Fruit fly (Drosophila melanogaster) whole organism, embryonic: Measurements from ENCODE around the gene Baldspot.

ENCODE experiments used
- CG10267 ChIP-seq: fragments of 200-800 bp; sonication (Bioruptor generic); optimal IDR thresholded peaks from 2 replicates; lab custom pipeline; 2018; ENCODE audit warnings: missing biosample characterization, mild to moderate bottlenecking, missing genetic modification characterization, moderate library complexity
- CG11696 ChIP-seq: fragments of 200-800 bp; sonication (Bioruptor generic); IDR thresholded peaks from 2 replicates; pipeline ENCODE4 v1.3.6; 2022; ENCODE audit warnings: missing biosample characterization, missing genetic modification characterization
- CG12744 ChIP-seq: fragments of 200-800 bp; sonication (Bioruptor generic); optimal IDR thresholded peaks from 2 replicates; lab custom pipeline; 2016; ENCODE audit warnings: missing biosample characterization, missing genetic modification characterization
- CG13296 ChIP-seq: fragments of 200-800 bp; sonication (Bioruptor generic); optimal IDR thresholded peaks from 3 replicates; lab custom pipeline; 2018; ENCODE audit warnings: missing biosample characterization, mild to moderate bottlenecking, missing genetic modification characterization
- CG14441 ChIP-seq: fragments of 200-800 bp; sonication (Bioruptor generic); IDR thresholded peaks from 2 replicates; pipeline ENCODE4 v1.3.6; 2022; ENCODE audit warnings: missing biosample characterization, missing genetic modification characterization
- CG15269 ChIP-seq: fragments of 200-800 bp; sonication (Bioruptor generic); optimal IDR thresholded peaks from 2 replicates; lab custom pipeline; 2018; ENCODE audit warnings: missing biosample characterization, mild to moderate bottlenecking, missing genetic modification characterization, moderate library complexity
- CG17186 ChIP-seq: fragments of 200-800 bp; sonication (Bioruptor generic); optimal IDR thresholded peaks from 3 replicates; lab custom pipeline; 2017; ENCODE audit warnings: missing biosample characterization, missing genetic modification reagents, missing genetic modification characterization
- CG18764 ChIP-seq: fragments of 200-800 bp; sonication (Bioruptor generic); optimal IDR thresholded peaks from 3 replicates; lab custom pipeline; 2016; ENCODE audit warnings: missing biosample characterization, missing genetic modification characterization
- CG34376 ChIP-seq: fragments of 200-800 bp; sonication (Bioruptor generic); optimal IDR thresholded peaks from 2 replicates; lab custom pipeline; 2018; ENCODE audit warnings: missing biosample characterization, mild to moderate bottlenecking, missing genetic modification characterization
- CG42726 ChIP-seq: fragments of 200-800 bp; sonication (Bioruptor generic); IDR thresholded peaks from 2 replicates; pipeline ENCODE4 v1.3.6; 2022; ENCODE audit warnings: missing biosample characterization, missing genetic modification characterization; ENCODE audit not compliant: partially characterized antibody
- CG6272 ChIP-seq: fragments of 200-800 bp; sonication (Bioruptor generic); IDR thresholded peaks from 2 replicates; pipeline ENCODE4 v1.3.6; 2022; ENCODE audit warnings: missing biosample characterization, missing genetic modification characterization
- CG7745 ChIP-seq: fragments of 200-800 bp; sonication (Bioruptor generic); optimal IDR thresholded peaks from 2 replicates; lab custom pipeline; 2018; ENCODE audit warnings: missing biosample characterization, mild to moderate bottlenecking, missing genetic modification characterization, moderate library complexity
- Camta ChIP-seq: fragments of 200-800 bp; sonication (Bioruptor generic); optimal IDR thresholded peaks from 2 replicates; lab custom pipeline; 2016; ENCODE audit warnings: missing biosample characterization, missing genetic modification characterization
- GATAe ChIP-seq: fragments of 200-800 bp; sonication (Bioruptor generic); conservative IDR thresholded peaks from 2 replicates; pipeline ENCODE4 v1.3.6; 2022; ENCODE audit warnings: missing biosample characterization, missing genetic modification characterization
- HHEX ChIP-seq: fragments of 200-800 bp; sonication (Bioruptor generic); optimal IDR thresholded peaks from 3 replicates; lab custom pipeline; 2017; ENCODE audit warnings: missing biosample characterization, mild to moderate bottlenecking, missing genetic modification characterization, missing genetic modification reagents
- HmgD ChIP-seq: fragments of 200-800 bp; sonication (Bioruptor generic); optimal IDR thresholded peaks from 3 replicates; lab custom pipeline; 2016; ENCODE audit warnings: missing biosample characterization, missing genetic modification characterization
- Lim3 ChIP-seq: fragments of 200-800 bp; sonication (Bioruptor generic); IDR thresholded peaks from 2 replicates; pipeline ENCODE4 v1.3.6; 2022; ENCODE audit warnings: missing biosample characterization, missing genetic modification characterization
- Nf-YC ChIP-seq: fragments of 200-800 bp; optimal IDR thresholded peaks from 3 replicates; lab custom pipeline; 2019; ENCODE audit warnings: missing biosample characterization, mild to moderate bottlenecking, missing genetic modification characterization, moderate library complexity
- Opbp ChIP-seq: fragments of 200-800 bp; sonication (Bioruptor generic); IDR thresholded peaks from 3 replicates; pipeline ENCODE4 v1.3.6; 2022; ENCODE audit warnings: missing biosample characterization, missing genetic modification characterization; ENCODE audit not compliant: partially characterized antibody
- Rx ChIP-seq: fragments of 200-800 bp; sonication (Bioruptor generic); IDR thresholded peaks from 2 replicates; pipeline ENCODE4 v1.3.6; 2022; ENCODE audit warnings: missing biosample characterization, missing genetic modification characterization
- Six4 ChIP-seq: fragments of 200-800 bp; sonication (Bioruptor generic); optimal IDR thresholded peaks from 2 replicates; lab custom pipeline; 2016; ENCODE audit warnings: missing biosample characterization, missing genetic modification characterization
- YL-1 ChIP-seq: fragments of 200-800 bp; sonication (Bioruptor generic); optimal IDR thresholded peaks from 3 replicates; lab custom pipeline; 2017; ENCODE audit warnings: missing biosample characterization, mild to moderate bottlenecking, missing genetic modification characterization
- ap ChIP-seq: fragments of 200-800 bp; sonication (Bioruptor generic); IDR thresholded peaks from 2 replicates; pipeline ENCODE4 v1.3.6; 2022; ENCODE audit warnings: missing biosample characterization, missing genetic modification characterization
- bigmax ChIP-seq: fragments of 200-800 bp; sonication (Bioruptor generic); optimal IDR thresholded peaks from 2 replicates; lab custom pipeline; 2018; ENCODE audit warnings: missing biosample characterization, mild to moderate bottlenecking, missing genetic modification characterization
- chinmo ChIP-seq: fragments of 200-800 bp; sonication (Bioruptor generic); IDR thresholded peaks from 4 replicates; pipeline ENCODE4 v1.3.6; 2022; ENCODE audit warnings: missing biosample characterization, missing genetic modification characterization; ENCODE audit not compliant: partially characterized antibody
- exex ChIP-seq: fragments of 200-800 bp; sonication (Bioruptor generic); optimal IDR thresholded peaks from 4 replicates; lab custom pipeline; 2018; ENCODE audit warnings: missing biosample characterization, mild to moderate bottlenecking, missing genetic modification characterization, moderate library complexity
- grn ChIP-seq: fragments of 200-800 bp; sonication (Bioruptor generic); optimal IDR thresholded peaks from 3 replicates; lab custom pipeline; 2017; ENCODE audit warnings: missing biosample characterization, missing genetic modification characterization
- hth ChIP-seq: fragments of >200 bp; optimal IDR thresholded peaks from 2 replicates; lab custom pipeline; 2017; ENCODE audit warnings: inconsistent platforms
- lab ChIP-seq: fragments of 200-800 bp; sonication (Bioruptor generic); optimal IDR thresholded peaks from 3 replicates; lab custom pipeline; 2017; ENCODE audit warnings: missing biosample characterization, missing genetic modification characterization, mild to moderate bottlenecking, moderate library complexity, missing genetic modification reagents
- mirr ChIP-seq: fragments of 200-800 bp; sonication (Bioruptor generic); optimal IDR thresholded peaks from 3 replicates; lab custom pipeline; 2018; ENCODE audit warnings: missing biosample characterization, mild to moderate bottlenecking, missing genetic modification characterization
- nau ChIP-seq: fragments of 200-800 bp; sonication (Bioruptor generic); optimal IDR thresholded peaks from 3 replicates; lab custom pipeline; 2017; ENCODE audit warnings: missing biosample characterization, mild to moderate bottlenecking, missing genetic modification characterization, missing genetic modification reagents
- org-1 ChIP-seq: fragments of 200-800 bp; sonication (Bioruptor generic); optimal IDR thresholded peaks from 2 replicates; lab custom pipeline; 2017; ENCODE audit warnings: missing biosample characterization, missing genetic modification characterization
- phol ChIP-seq: fragments of 200-800 bp; sonication (Bioruptor generic); optimal IDR thresholded peaks from 3 replicates; lab custom pipeline; 2018; ENCODE audit warnings: missing biosample characterization, mild to moderate bottlenecking, missing genetic modification characterization, moderate library complexity
- run ChIP-seq: fragments of 200-800 bp; sonication (Bioruptor generic); optimal IDR thresholded peaks from 3 replicates; lab custom pipeline; 2018; ENCODE audit warnings: missing biosample characterization, mild to moderate bottlenecking, missing genetic modification characterization
- salm ChIP-seq: fragments of 200-800 bp; sonication (Bioruptor generic); optimal IDR thresholded peaks from 2 replicates; lab custom pipeline; 2018; ENCODE audit warnings: missing biosample characterization, mild to moderate bottlenecking, missing genetic modification characterization
- sd ChIP-seq: fragments of 200-800 bp; sonication (Bioruptor generic); optimal IDR thresholded peaks from 3 replicates; lab custom pipeline; 2018; ENCODE audit warnings: missing biosample characterization, mild to moderate bottlenecking, missing genetic modification characterization, moderate library complexity
- sug ChIP-seq: fragments of 200-800 bp; optimal IDR thresholded peaks from 2 replicates; lab custom pipeline; 2019; ENCODE audit warnings: missing biosample characterization, mild to moderate bottlenecking, missing genetic modification characterization, moderate library complexity
- toy ChIP-seq: fragments of 200-800 bp; sonication (Bioruptor generic); IDR thresholded peaks from 2 replicates; pipeline ENCODE4 v1.3.6; 2022; ENCODE audit warnings: missing biosample characterization, missing genetic modification characterization
- tup ChIP-seq: fragments of 200-800 bp; sonication (Bioruptor generic); optimal IDR thresholded peaks from 2 replicates; lab custom pipeline; 2016; ENCODE audit warnings: missing biosample characterization, mild to moderate bottlenecking, missing genetic modification characterization, moderate library complexity

Gene Baldspot

dm6 chr3L:16666429-16667005 lies 5.1 kb upstream of the Baldspot start (continued):
- TF ChIP-seq salm (tag; lab: Kevin White, UChicago) (no peak), HHEX (GFP tag; lab: Kevin White, UChicago) (peak; percentile 0), CG15269 (tag; lab: Kevin White, UChicago) (peak; percentile 20), YL-1 (GFP tag; lab: Kevin White, UChicago) (no peak), ap (GFP tag; lab: Robert Waterston, UW) (no peak), CG6272 (GFP tag; lab: Robert Waterston, UW) (no peak), CG17186 (GFP tag; lab: Kevin White, UChicago) (no peak), CG7745 (tag; lab: Kevin White, UChicago) (no peak), Six4 (GFP tag; lab: Kevin White, UChicago) (no peak), CG34376 (GFP tag; lab: Kevin White, UChicago) (peak; percentile 68), CG10267 (tag; lab: Kevin White, UChicago) (no peak), CG18764 (GFP tag; lab: Kevin White, UChicago) (no peak), hth (no peak), chinmo (0 out of 4 replicates have a peak, but pooled peaks have one; percentile 46), org-1 (GFP tag; lab: Kevin White, UChicago) (no peak), CG42726 (GFP tag; lab: Robert Waterston, UW) (no peak), nau (GFP tag; lab: Kevin White, UChicago) (no peak), toy (GFP tag; lab: Robert Waterston, UW) (no peak), bigmax (GFP tag; lab: Kevin White, UChicago) (no peak), sug (tag; lab: Kevin White, UChicago) (peak; percentile 84), CG11696 (GFP tag; lab: Robert Waterston, UW) (no peak), Rx (GFP tag; lab: Robert Waterston, UW) (no peak), Nf-YC (tag; lab: Kevin White, UChicago) (peak; percentile 24), Lim3 (no peak), phol (tag; lab: Kevin White, UChicago) (no peak), HmgD (GFP tag; lab: Kevin White, UChicago) (no peak)

- TF ChIP-seq CG34376 (GFP tag; lab: Kevin White, UChicago): peak; percentile 92
- TF ChIP-seq GATAe (GFP tag; lab: Robert Waterston, UW): peak; percentile 29; the same call in 1 of the 2 replicates
- peak; percentile 4 for TF ChIP-seq run
- TF ChIP-seq tup (GFP tag; lab: Kevin White, UChicago): no peak
- TF ChIP-seq CG13296 (GFP tag; lab: Kevin White, UChicago): no peak
- peak; percentile 94 for TF ChIP-seq exex (tag; lab: Kevin White, UChicago)
- TF ChIP-seq lab (GFP tag; lab: Kevin White, UChicago): peak; percentile 15
- no peak for TF ChIP-seq CG12744
- no peak for TF ChIP-seq Camta
- TF ChIP-seq sug (tag; lab: Kevin White, UChicago): peak; percentile 89
- TF ChIP-seq CG14441 (GFP tag; lab: Robert Waterston, UW): 0 out of 2 replicates have a peak, but pooled peaks have one; percentile 13
- TF ChIP-seq Nf-YC (tag; lab: Kevin White, UChicago): peak; percentile 1
- peak; percentile 13 for TF ChIP-seq mirr (GFP tag; lab: Kevin White, UChicago)
- TF ChIP-seq Opbp (GFP tag; lab: Robert Waterston, UW): 0 out of 3 replicates have a peak, but pooled peaks have one; percentile 5
- TF ChIP-seq toy (GFP tag; lab: Robert Waterston, UW): no peak
- TF ChIP-seq sd (tag; lab: Kevin White, UChicago): peak; percentile 89
- TF ChIP-seq grn (GFP tag; lab: Kevin White, UChicago): peak; percentile 97
These were observed 2.8 kb upstream of the Baldspot start for dm6 chr3L:16664146-16664722.
